Worm (Caenorhabditis elegans) whole organism, early embryonic: ENCODE results near the gene F01G10.6.

Source experiments
- B0310.2 ChIP-seq: sonication (generic microtip); optimal IDR thresholded peaks from 2 replicates; lab custom pipeline; 2016; ENCODE audit warnings: mild to moderate bottlenecking, missing genetic modification characterization, missing compliant biosample characterization
- F13C5.2 ChIP-seq: sonication (generic microtip); optimal IDR thresholded peaks from 2 replicates; lab custom pipeline; 2017; ENCODE audit warnings: mild to moderate bottlenecking, missing genetic modification characterization, inconsistent platforms, missing compliant biosample characterization
- aly-1 ChIP-seq: sonication (generic microtip); optimal IDR thresholded peaks from 2 replicates; lab custom pipeline; 2016; ENCODE audit warnings: missing genetic modification characterization, missing compliant biosample characterization
- ama-1 ChIP-seq: fragments of 150-350 bp; optimal IDR thresholded peaks from 2 replicates; lab custom pipeline; 2014
- ceh-13 ChIP-seq: fragments of 200-800 bp; sonication (Bioruptor generic); optimal IDR thresholded peaks from 2 replicates; lab custom pipeline; 2018; ENCODE audit warnings: mild to moderate bottlenecking, missing genetic modification characterization, missing compliant biosample characterization
- ceh-36 ChIP-seq: sonication (generic microtip); optimal IDR thresholded peaks from 2 replicates; lab custom pipeline; 2016; ENCODE audit warnings: missing genetic modification characterization, inconsistent platforms, missing compliant biosample characterization
- ets-7 ChIP-seq: sonication (generic microtip); optimal IDR thresholded peaks from 2 replicates; lab custom pipeline; 2016; ENCODE audit warnings: missing genotype, missing genetic modification characterization, missing compliant biosample characterization
- flt-1 ChIP-seq: fragments of 200-800 bp; sonication (Bioruptor generic); IDR thresholded peaks from 2 replicates; pipeline ENCODE4 v1.3.6; 2022; ENCODE audit warnings: missing genetic modification characterization, missing compliant biosample characterization
- hmbx-1 ChIP-seq: sonication (generic microtip); optimal IDR thresholded peaks from 2 replicates; lab custom pipeline; 2016; ENCODE audit warnings: mild to moderate bottlenecking, missing genetic modification characterization, missing compliant biosample characterization
- hmg-4 ChIP-seq: fragments of 200-800 bp; sonication (Bioruptor generic); optimal IDR thresholded peaks from 2 replicates; lab custom pipeline; 2018; ENCODE audit warnings: mild to moderate bottlenecking, missing genetic modification characterization, missing compliant biosample characterization
- hnd-1 ChIP-seq: sonication (generic microtip); optimal IDR thresholded peaks from 2 replicates; lab custom pipeline; 2016; ENCODE audit warnings: missing genetic modification characterization, missing compliant biosample characterization
- pes-1 ChIP-seq: fragments of 200-800 bp; sonication (Bioruptor generic); IDR thresholded peaks from 2 replicates; pipeline ENCODE4 v1.3.6; 2022; ENCODE audit warnings: missing genetic modification reagents, missing genetic modification characterization, missing compliant biosample characterization
- scrt-1 ChIP-seq: fragments of 200-800 bp; sonication (Bioruptor generic); IDR thresholded peaks from 2 replicates; pipeline ENCODE4 v1.3.6; 2022; ENCODE audit warnings: missing genetic modification characterization, missing compliant biosample characterization
- sea-1 ChIP-seq: fragments of 200-800 bp; sonication (Bioruptor generic); conservative IDR thresholded peaks from 2 replicates; pipeline ENCODE4 v1.3.6; 2022; ENCODE audit warnings: missing genetic modification characterization, missing compliant biosample characterization
- tbx-11 ChIP-seq: fragments of 200-800 bp; sonication (Bioruptor generic); IDR thresholded peaks from 2 replicates; pipeline ENCODE4 v1.3.6; 2022; ENCODE audit warnings: missing genetic modification characterization, missing compliant biosample characterization
- tbx-37 ChIP-seq: fragments of 200-800 bp; sonication (Bioruptor generic); conservative IDR thresholded peaks from 2 replicates; pipeline ENCODE4 v1.3.6; 2022; ENCODE audit warnings: missing genetic modification reagents, missing genetic modification characterization, missing compliant biosample characterization
- tra-4 ChIP-seq: sonication (generic microtip); optimal IDR thresholded peaks from 2 replicates; lab custom pipeline; 2017; ENCODE audit warnings: missing genetic modification characterization, missing compliant biosample characterization

Gene F01G10.6

DNA sequence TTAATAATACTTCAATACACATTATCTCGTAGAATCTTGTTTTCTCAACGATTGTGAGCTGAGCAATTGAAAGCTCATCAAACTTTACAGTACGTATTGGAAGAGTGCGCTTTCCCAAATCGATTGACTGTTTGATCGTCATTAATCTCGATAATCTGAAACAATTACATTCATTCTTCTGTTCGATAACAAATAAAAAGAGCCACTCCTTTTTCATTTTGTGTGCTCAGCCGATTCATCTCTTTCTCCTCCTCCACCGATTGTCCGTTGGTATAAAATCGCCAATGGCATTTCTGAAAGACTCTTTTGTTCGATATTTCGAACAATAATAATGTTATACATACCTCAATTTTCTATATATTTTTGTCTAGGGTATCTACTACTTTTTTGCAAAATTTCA, 3.7 kb downstream of the F01G10.6 start, which contains the start of gene nas-12:
Gene nas-12 (plus strand): TSS at position 301 of the 400 bp plus-strand sequence.
- TF ChIP-seq tbx-37 (GFP tag; lab: Robert Waterston, UW), result no peak
- TF ChIP-seq F13C5.2 (tag; lab: Kevin White, UChicago), result no peak
- TF ChIP-seq scrt-1 (GFP tag; lab: Robert Waterston, UW), result no peak
- TF ChIP-seq ama-1 (lab: Kevin White, UChicago), result no peak
- no peak for TF ChIP-seq aly-1 (tag; lab: Kevin White, UChicago)
- no peak for TF ChIP-seq ets-7 (tag; lab: Kevin White, UChicago)
- TF ChIP-seq hmbx-1 (tag; lab: Kevin White, UChicago), result no peak
- TF ChIP-seq ceh-13 (GFP tag; lab: Kevin White, UChicago), result no peak
- TF ChIP-seq B0310.2 (tag; lab: Kevin White, UChicago), result no peak
- no peak for TF ChIP-seq ceh-36 (tag; lab: Kevin White, UChicago)
- no peak for TF ChIP-seq tra-4
- no peak for TF ChIP-seq sea-1
- no peak for TF ChIP-seq tbx-11

ce11 chrIV:10222122-10222589, 5.3 kb downstream of the F01G10.6 start, which contains the start of gene C24F3.2:
C24F3.2 (plus strand) TSS chrIV:10222539.
- no peak for TF ChIP-seq hnd-1 (tag; lab: Kevin White, UChicago)
- TF ChIP-seq tbx-37 (GFP tag; lab: Robert Waterston, UW), result no peak
- TF ChIP-seq aly-1 (tag; lab: Kevin White, UChicago), result no peak
- no peak for TF ChIP-seq tra-4
- no peak for TF ChIP-seq ceh-13 (GFP tag; lab: Kevin White, UChicago)
- TF ChIP-seq flt-1, result no peak
- no peak for TF ChIP-seq scrt-1 (GFP tag; lab: Robert Waterston, UW)
- no peak for TF ChIP-seq sea-1
- TF ChIP-seq pes-1 (GFP tag; lab: Robert Waterston, UW), result no peak
- no peak for TF ChIP-seq F13C5.2 (tag; lab: Kevin White, UChicago)
- no peak for TF ChIP-seq hmbx-1 (tag; lab: Kevin White, UChicago)
- TF ChIP-seq B0310.2 (tag; lab: Kevin White, UChicago), result no peak
- TF ChIP-seq ama-1 (lab: Kevin White, UChicago), result no peak
- no peak for TF ChIP-seq hmg-4 (GFP tag; lab: Kevin White, UChicago)
- no peak for TF ChIP-seq tbx-11
- no peak for TF ChIP-seq ets-7 (tag; lab: Kevin White, UChicago)
- TF ChIP-seq ceh-36 (tag; lab: Kevin White, UChicago), result no peak

DNA sequence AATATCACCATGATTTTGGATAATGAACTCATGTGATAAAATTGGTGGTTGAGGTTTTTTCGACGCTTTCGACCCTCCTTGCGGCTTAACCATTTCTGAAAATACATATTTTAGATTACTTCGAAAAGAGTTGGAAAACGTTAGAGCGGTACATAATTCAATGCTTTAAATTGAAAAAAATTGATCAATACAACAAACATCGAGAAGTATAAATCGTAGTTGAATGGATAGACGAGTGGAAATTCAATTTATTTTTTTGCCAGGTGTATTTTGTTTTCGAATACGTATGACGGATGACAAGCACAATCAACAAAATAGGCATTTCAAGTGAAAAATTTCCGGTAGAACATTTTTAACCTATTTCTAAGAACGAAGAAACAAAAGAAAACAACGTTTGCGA, 6.2 kb downstream of the F01G10.6 start, which contains the start of gene tram-1:
Gene tram-1 (minus strand): TSS at position 101 of the 400 bp plus-strand sequence.
- TF ChIP-seq ets-7 (tag; lab: Kevin White, UChicago) (no peak), ama-1 (lab: Kevin White, UChicago) (no peak), B0310.2 (tag; lab: Kevin White, UChicago) (no peak), hmg-4 (GFP tag; lab: Kevin White, UChicago) (no peak), flt-1 (no peak), hmbx-1 (tag; lab: Kevin White, UChicago) (no peak), F13C5.2 (tag; lab: Kevin White, UChicago) (no peak), tra-4 (no peak), tbx-37 (GFP tag; lab: Robert Waterston, UW) (no peak), sea-1 (no peak), hnd-1 (tag; lab: Kevin White, UChicago) (no peak), tbx-11 (no peak), ceh-36 (tag; lab: Kevin White, UChicago) (no peak)

ce11 chrIV:10219208-10219607, 8.2 kb downstream of the F01G10.6 start, which contains the start of gene qns-1:
qns-1 (minus strand) TSS chrIV:10219308.
- TF ChIP-seq tra-4 (no peak), hmg-4 (GFP tag; lab: Kevin White, UChicago) (no peak), ama-1 (lab: Kevin White, UChicago) (no peak), tbx-37 (GFP tag; lab: Robert Waterston, UW) (no peak), F13C5.2 (tag; lab: Kevin White, UChicago) (no peak), hmbx-1 (tag; lab: Kevin White, UChicago) (no peak), hnd-1 (tag; lab: Kevin White, UChicago) (no peak), flt-1 (no peak), pes-1 (GFP tag; lab: Robert Waterston, UW) (no peak), B0310.2 (tag; lab: Kevin White, UChicago) (no peak), ceh-36 (tag; lab: Kevin White, UChicago) (no peak), aly-1 (tag; lab: Kevin White, UChicago) (no peak), ets-7 (tag; lab: Kevin White, UChicago) (no peak), ceh-13 (GFP tag; lab: Kevin White, UChicago) (no peak), tbx-11 (no peak), scrt-1 (GFP tag; lab: Robert Waterston, UW) (no peak), sea-1 (no peak)

DNA sequence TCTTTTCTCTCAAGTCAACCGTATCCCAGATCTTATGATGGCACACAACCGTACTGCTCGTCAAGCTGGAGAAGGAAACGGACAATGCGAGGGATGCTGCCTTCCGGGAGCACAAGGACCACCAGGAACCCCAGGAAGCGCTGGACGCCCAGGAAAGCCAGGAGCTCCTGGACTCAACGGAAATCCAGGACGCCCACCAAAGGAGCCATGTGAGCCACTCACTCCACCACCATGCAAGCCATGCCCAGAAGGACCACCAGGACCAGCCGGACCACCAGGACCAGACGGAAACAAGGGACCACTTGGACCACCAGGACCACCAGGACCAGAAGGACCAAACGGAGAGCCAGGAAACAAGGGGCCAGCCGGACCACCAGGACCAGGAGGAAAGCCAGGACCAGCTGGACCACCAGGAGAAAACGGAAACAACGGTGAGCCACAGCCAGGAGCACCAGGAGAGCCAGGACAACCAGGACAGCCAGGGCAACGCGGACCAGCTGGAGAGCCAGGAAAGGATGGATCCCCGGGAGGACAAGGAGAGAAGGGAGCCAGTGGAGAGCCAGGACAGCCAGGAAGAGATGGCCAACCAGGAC, 10.6 kb downstream of the F01G10.6 start:
- TF ChIP-seq ceh-36 (tag; lab: Kevin White, UChicago), result no peak
- TF ChIP-seq pes-1 (GFP tag; lab: Robert Waterston, UW), result no peak
- TF ChIP-seq hnd-1 (tag; lab: Kevin White, UChicago), result no peak
- TF ChIP-seq tra-4, result no peak
- no peak for TF ChIP-seq tbx-37 (GFP tag; lab: Robert Waterston, UW)
- TF ChIP-seq ets-7 (tag; lab: Kevin White, UChicago), result no peak
- TF ChIP-seq aly-1 (tag; lab: Kevin White, UChicago), result no peak
- no peak for TF ChIP-seq sea-1
- no peak for TF ChIP-seq flt-1
- TF ChIP-seq ama-1 (lab: Kevin White, UChicago), result no peak

- no peak for TF ChIP-seq sea-1
- TF ChIP-seq tra-4, result no peak
- no peak for TF ChIP-seq ama-1 (lab: Kevin White, UChicago)
- no peak for TF ChIP-seq hnd-1 (tag; lab: Kevin White, UChicago)
- TF ChIP-seq ceh-36 (tag; lab: Kevin White, UChicago), result no peak
- no peak for TF ChIP-seq tbx-11
- no peak for TF ChIP-seq hmg-4 (GFP tag; lab: Kevin White, UChicago)
- TF ChIP-seq pes-1 (GFP tag; lab: Robert Waterston, UW), result no peak
- TF ChIP-seq ets-7 (tag; lab: Kevin White, UChicago), result no peak
- TF ChIP-seq tbx-37 (GFP tag; lab: Robert Waterston, UW), result no peak
- no peak for TF ChIP-seq aly-1 (tag; lab: Kevin White, UChicago)
- TF ChIP-seq scrt-1 (GFP tag; lab: Robert Waterston, UW), result no peak
- no peak for TF ChIP-seq B0310.2 (tag; lab: Kevin White, UChicago)
- no peak for TF ChIP-seq flt-1
These were observed 11.4 kb downstream of the F01G10.6 start, which contains the start of gene col-124 for ce11 chrIV:10216078-10216477. col-124 (plus strand) TSS chrIV:10216451.
